Worm (Caenorhabditis elegans) whole organism, L3 larva: ENCODE results near the gene ubc-17.

Experiments used
- aly-2 ChIP-seq: fragments of 150-350 bp; optimal IDR thresholded peaks from 2 replicates; lab custom pipeline; 2014; ENCODE audit warnings: missing biosample characterization, missing genetic modification characterization
- ama-1 ChIP-seq: fragments of 150-350 bp; optimal IDR thresholded peaks from 2 replicates; lab custom pipeline; 2018
- fkh-10 ChIP-seq: sonication (generic microtip); optimal IDR thresholded peaks from 2 replicates; lab custom pipeline; 2017; ENCODE audit warnings: missing biosample characterization, missing genetic modification reagents, missing genetic modification characterization
- jun-1 ChIP-seq: fragments of 150-350 bp; optimal IDR thresholded peaks from 2 replicates; lab custom pipeline; 2014; ENCODE audit warnings: missing biosample characterization, missing genetic modification reagents, missing genetic modification characterization
- lin-15B ChIP-seq: fragments of 150-350 bp; optimal IDR thresholded peaks from 2 replicates; lab custom pipeline; 2014; ENCODE audit warnings: missing biosample characterization, missing genetic modification characterization
- nhr-23 ChIP-seq: fragments of 150-350 bp; optimal IDR thresholded peaks from 2 replicates; lab custom pipeline; 2014; ENCODE audit warnings: missing biosample characterization, missing genetic modification reagents, missing genetic modification characterization
- nhr-25 ChIP-seq: sonication (generic microtip); optimal IDR thresholded peaks from 2 replicates; lab custom pipeline; 2017; ENCODE audit warnings: missing biosample characterization, missing genetic modification characterization
- ztf-4 ChIP-seq: fragments of 150-350 bp; optimal IDR thresholded peaks from 2 replicates; lab custom pipeline; 2014; ENCODE audit warnings: missing biosample characterization, missing genetic modification characterization

- TF ChIP-seq nhr-25 (no peak), ztf-4 (tag; lab: Kevin White, UChicago) (no peak), jun-1 (tag; lab: Kevin White, UChicago) (no peak), lin-15B (no peak), ama-1 (lab: Kevin White, UChicago) (no peak), nhr-23 (tag; lab: Kevin White, UChicago) (no peak), aly-2 (tag; lab: Kevin White, UChicago) (no peak), fkh-10 (GFP tag; lab: Kevin White, UChicago) (no peak)
Measured at ce11 chrX:7001933-7002332, 48.5 kb upstream of the ubc-17 start.
